Fruit fly (Drosophila melanogaster): ENCODE results near the gene Rh7.

Gene Rh7

DNA sequence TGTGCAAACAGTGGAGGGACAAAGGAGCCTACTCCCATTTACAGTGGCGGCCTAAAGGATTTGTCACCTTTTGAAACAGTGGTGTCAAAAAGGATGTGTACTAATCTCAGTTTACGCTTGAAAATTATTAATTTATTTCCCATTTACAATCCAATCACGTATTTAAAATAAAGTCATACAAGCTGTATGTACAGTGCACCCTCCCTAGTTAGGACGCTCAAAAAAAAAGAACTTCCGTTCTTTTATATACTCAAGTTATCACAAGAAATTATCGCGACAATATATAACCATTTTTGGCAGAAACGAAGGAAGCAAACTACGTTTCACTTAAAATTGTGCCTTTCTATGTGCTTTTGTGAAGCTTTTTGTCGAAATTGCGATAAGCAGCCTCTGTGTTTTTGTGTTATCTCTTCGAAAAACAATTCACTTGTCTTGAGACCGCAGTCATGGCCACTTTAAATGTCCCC, 36.0 kb downstream of the Rh7 start (continued):
- TF ChIP-seq CG1529 (GFP tag; optimal IDR thresholded peaks at IDR 0.05) (peak; percentile 1), D19B (GFP tag; optimal IDR thresholded peaks at IDR 0.05) (peak; percentile 39), en (GFP tag; optimal IDR thresholded peaks at IDR 0.05) (peak; percentile 27), CG4820 (GFP tag; optimal IDR thresholded peaks at IDR 0.05) (peak; percentile 28), NC2β (GFP tag; optimal IDR thresholded peaks at IDR 0.05) (no peak), esg (GFP tag; conservative IDR thresholded peaks at IDR 0.05) (peak; percentile 27; the same call in 1 of the 2 replicates), CG1024 (GFP tag; IDR thresholded peaks at IDR 0.05) (no peak), CG9932 (GFP tag; IDR thresholded peaks at IDR 0.05) (no peak; the same call in 1 of the 2 replicates), B-H1 (GFP tag; IDR thresholded peaks at IDR 0.05) (no peak), CG3163 (GFP tag; optimal IDR thresholded peaks at IDR 0.05) (no peak), B-H2 (GFP tag; optimal IDR thresholded peaks at IDR 0.05) (no peak), CG30403 (GFP tag; optimal IDR thresholded peaks at IDR 0.05) (peak; percentile 56), Dip3 (GFP tag; optimal IDR thresholded peaks at IDR 0.05) (peak; percentile 29), lov (optimal IDR thresholded peaks at IDR 0.05) (no peak), lov (GFP tag; IDR thresholded peaks at IDR 0.05) (no peak), NC2α (GFP tag; optimal IDR thresholded peaks at IDR 0.05) (no peak), wor (GFP tag; IDR thresholded peaks at IDR 0.05) (no peak), Doc2 (GFP tag; IDR thresholded peaks at IDR 0.05) (no peak), slou (GFP tag; optimal IDR thresholded peaks at IDR 0.05) (no peak), lbe (GFP tag; optimal IDR thresholded peaks at IDR 0.05) (peak; percentile 10), CG43689 (GFP tag; IDR thresholded peaks at IDR 0.05) (no peak), gfzf (GFP tag; optimal IDR thresholded peaks at IDR 0.05) (no peak), MBD-R2 (GFP tag; IDR thresholded peaks at IDR 0.05) (no peak), sima (GFP tag; optimal IDR thresholded peaks at IDR 0.05) (no peak), CG15479 (GFP tag; optimal IDR thresholded peaks at IDR 0.05) (no peak), Opbp (GFP tag; IDR thresholded peaks at IDR 0.05; ENCODE audit: partially characterized antibody) (no peak), ATbp (GFP tag; optimal IDR thresholded peaks at IDR 0.05) (peak; percentile 49), zf30C (GFP tag; optimal IDR thresholded peaks at IDR 0.05) (no peak), CG11085 (GFP tag; IDR thresholded peaks at IDR 0.05) (no peak), dan (GFP tag; IDR thresholded peaks at IDR 0.05) (no peak), Max (GFP tag; optimal IDR thresholded peaks at IDR 0.05) (no peak), CG18764 (GFP tag; optimal IDR thresholded peaks at IDR 0.05) (no peak), jing (GFP tag; optimal IDR thresholded peaks at IDR 0.05) (no peak), CG31365 (tag; optimal IDR thresholded peaks at IDR 0.05) (no peak), CG6683 (GFP tag; optimal IDR thresholded peaks at IDR 0.05) (no peak), CG10431 (GFP tag; optimal IDR thresholded peaks at IDR 0.05) (no peak), org-1 (GFP tag; optimal IDR thresholded peaks at IDR 0.05) (peak; percentile 53), gcm2 (GFP tag; optimal IDR thresholded peaks at IDR 0.05) (peak; percentile 21), CG7745 (tag; optimal IDR thresholded peaks at IDR 0.05) (no peak), CG14667 (GFP tag; IDR thresholded peaks at IDR 0.05) (no peak), oc (tag; optimal IDR thresholded peaks at IDR 0.05) (no peak), otp (GFP tag; IDR thresholded peaks at IDR 0.05) (no peak), sqz (GFP tag; optimal IDR thresholded peaks at IDR 0.05) (no peak), CG8281 (tag; optimal IDR thresholded peaks at IDR 0.05) (no peak), ci (GFP tag; IDR thresholded peaks at IDR 0.05) (0 out of 3 replicates have a peak, but pooled peaks have one; percentile 42), lmd (GFP tag; IDR thresholded peaks at IDR 0.05) (peak; percentile 45; the same call in 1 of the 2 replicates), CG9876 (GFP tag; optimal IDR thresholded peaks at IDR 0.05) (no peak), E2f2 (GFP tag; IDR thresholded peaks at IDR 0.05) (no peak), CG17568 (GFP tag; optimal IDR thresholded peaks at IDR 0.05) (no peak), bsh (GFP tag; optimal IDR thresholded peaks at IDR 0.05) (peak in 1 of 2 experiments; percentile 36), CG4707 (GFP tag; optimal IDR thresholded peaks at IDR 0.05) (no peak), aop (GFP tag; IDR thresholded peaks at IDR 0.05) (no peak)

Measured in whole organism, embryonic.